Worm (Caenorhabditis elegans) whole organism, late embryonic: ENCODE measurements around the gene T27E4.1.
A peak's percentile ranks its signal among the peaks of the same experiment; 100 is the strongest.

Source experiments
- F13H6.1 ChIP-seq: sonication (generic microtip); optimal IDR thresholded peaks from 2 replicates; lab custom pipeline; 2016; ENCODE audit warnings: missing genetic modification characterization, missing compliant biosample characterization
- K02D7.2 ChIP-seq: sonication (generic microtip); optimal IDR thresholded peaks from 2 replicates; lab custom pipeline; 2017; ENCODE audit warnings: mild to moderate bottlenecking, missing genetic modification characterization, missing compliant biosample characterization
- Y22D7AL.16 ChIP-seq: sonication (generic microtip); optimal IDR thresholded peaks from 2 replicates; lab custom pipeline; 2016; ENCODE audit warnings: missing genetic modification characterization, missing compliant biosample characterization
- ahr-1 ChIP-seq: sonication (generic microtip); optimal IDR thresholded peaks from 2 replicates; lab custom pipeline; 2016; ENCODE audit warnings: missing genetic modification characterization, missing compliant biosample characterization
- ceh-14 ChIP-seq: sonication (generic microtip); optimal IDR thresholded peaks from 2 replicates; lab custom pipeline; 2016; ENCODE audit warnings: missing genotype, missing genetic modification characterization, missing compliant biosample characterization
- ceh-18 ChIP-seq: sonication (generic microtip); optimal IDR thresholded peaks from 2 replicates; lab custom pipeline; 2016; ENCODE audit warnings: missing genetic modification characterization, missing compliant biosample characterization
- ceh-2 ChIP-seq: sonication (generic microtip); optimal IDR thresholded peaks from 2 replicates; lab custom pipeline; 2016; ENCODE audit warnings: missing genotype, missing genetic modification characterization, missing compliant biosample characterization
- ceh-24 ChIP-seq: sonication (generic microtip); optimal IDR thresholded peaks from 2 replicates; lab custom pipeline; 2016; ENCODE audit warnings: mild to moderate bottlenecking, missing genetic modification characterization, missing compliant biosample characterization
- ceh-31 ChIP-seq: sonication (generic microtip); optimal IDR thresholded peaks from 2 replicates; lab custom pipeline; 2016; ENCODE audit warnings: missing genetic modification characterization, missing compliant biosample characterization
- ceh-34 ChIP-seq: sonication (generic microtip); optimal IDR thresholded peaks from 2 replicates; lab custom pipeline; 2016; ENCODE audit warnings: mild to moderate bottlenecking, missing genetic modification characterization, missing compliant biosample characterization
- ceh-48 ChIP-seq: sonication (generic microtip); optimal IDR thresholded peaks from 2 replicates; lab custom pipeline; 2016; ENCODE audit warnings: missing genetic modification characterization, inconsistent platforms, missing compliant biosample characterization
- ceh-6 ChIP-seq: fragments of 200-800 bp; sonication (Bioruptor generic); optimal IDR thresholded peaks from 2 replicates; lab custom pipeline; 2018; ENCODE audit warnings: mild to moderate bottlenecking, missing genetic modification characterization, missing compliant biosample characterization
- che-1 ChIP-seq: sonication (generic microtip); optimal IDR thresholded peaks from 2 replicates; lab custom pipeline; 2016; ENCODE audit warnings: mild to moderate bottlenecking, missing genetic modification characterization, missing compliant biosample characterization
- elt-4 ChIP-seq: sonication (generic microtip); optimal IDR thresholded peaks from 2 replicates; lab custom pipeline; 2016; ENCODE audit warnings: missing genetic modification characterization, missing compliant biosample characterization
- eyg-1 ChIP-seq: sonication (generic microtip); optimal IDR thresholded peaks from 2 replicates; lab custom pipeline; 2016; ENCODE audit warnings: missing genotype, missing genetic modification characterization, missing compliant biosample characterization
- fkh-6 ChIP-seq: sonication (generic microtip); optimal IDR thresholded peaks from 2 replicates; lab custom pipeline; 2016; ENCODE audit warnings: missing genetic modification characterization, missing compliant biosample characterization
- gmeb-2 ChIP-seq: sonication (generic microtip); optimal IDR thresholded peaks from 2 replicates; lab custom pipeline; 2016; ENCODE audit warnings: missing genetic modification characterization, inconsistent platforms, missing compliant biosample characterization
- hlh-30 ChIP-seq: sonication (generic microtip); optimal IDR thresholded peaks from 2 replicates; lab custom pipeline; 2017; ENCODE audit warnings: antibody characterized with exemption, missing genetic modification characterization, missing compliant biosample characterization; ENCODE audit not compliant: insufficient read depth
- hlh-8 ChIP-seq: sonication (generic microtip); optimal IDR thresholded peaks from 2 replicates; lab custom pipeline; 2016; ENCODE audit warnings: missing genotype, missing genetic modification characterization, missing compliant biosample characterization
- lim-6 ChIP-seq: sonication (generic microtip); optimal IDR thresholded peaks from 2 replicates; lab custom pipeline; 2016; ENCODE audit warnings: missing genetic modification characterization, missing compliant biosample characterization
- lin-11 ChIP-seq: fragments of 200-800 bp; sonication (Bioruptor generic); optimal IDR thresholded peaks from 2 replicates; lab custom pipeline; 2018; ENCODE audit warnings: mild to moderate bottlenecking, missing genetic modification characterization, missing compliant biosample characterization
- mec-3 ChIP-seq: sonication (generic microtip); optimal IDR thresholded peaks from 2 replicates; lab custom pipeline; 2016; ENCODE audit warnings: borderline replicate concordance, missing genetic modification characterization, missing compliant biosample characterization
- nhr-11 ChIP-seq: fragments of 150-350 bp; optimal IDR thresholded peaks from 2 replicates; lab custom pipeline; 2014; ENCODE audit warnings: missing biosample characterization, missing genetic modification characterization
- npax-4 ChIP-seq: sonication (generic microtip); optimal IDR thresholded peaks from 2 replicates; lab custom pipeline; 2016; ENCODE audit warnings: missing genetic modification characterization, missing compliant biosample characterization
- odd-2 ChIP-seq: sonication (generic microtip); optimal IDR thresholded peaks from 2 replicates; lab custom pipeline; 2017; ENCODE audit warnings: antibody characterized with exemption, mild to moderate bottlenecking, missing genetic modification characterization, missing compliant biosample characterization
- pag-3 ChIP-seq: sonication (generic microtip); optimal IDR thresholded peaks from 2 replicates; lab custom pipeline; 2016; ENCODE audit warnings: missing compliant biosample characterization, missing genetic modification characterization, borderline replicate concordance
- pat-9 ChIP-seq: fragments of 200-800 bp; sonication (Bioruptor generic); optimal IDR thresholded peaks from 2 replicates; lab custom pipeline; 2018; ENCODE audit warnings: mild to moderate bottlenecking, missing genetic modification characterization, moderate library complexity, missing compliant biosample characterization
- pha-2 ChIP-seq: sonication (generic microtip); optimal IDR thresholded peaks from 2 replicates; lab custom pipeline; 2017; ENCODE audit warnings: mild to moderate bottlenecking, missing genetic modification characterization, missing compliant biosample characterization
- pqm-1 ChIP-seq: sonication (generic microtip); optimal IDR thresholded peaks from 2 replicates; lab custom pipeline; 2016; ENCODE audit warnings: missing genetic modification characterization, missing compliant biosample characterization
- pros-1 ChIP-seq: fragments of 150-350 bp; optimal IDR thresholded peaks from 2 replicates; lab custom pipeline; 2014; ENCODE audit warnings: missing biosample characterization, missing genetic modification reagents, missing genetic modification characterization
- ref-2 ChIP-seq: sonication (generic microtip); optimal IDR thresholded peaks from 2 replicates; lab custom pipeline; 2016; ENCODE audit warnings: missing genetic modification characterization, missing compliant biosample characterization
- rnt-1 ChIP-seq: sonication (generic microtip); optimal IDR thresholded peaks from 2 replicates; lab custom pipeline; 2016; ENCODE audit warnings: missing genetic modification characterization, missing compliant biosample characterization
- tbx-7 ChIP-seq: sonication (generic microtip); optimal IDR thresholded peaks from 2 replicates; lab custom pipeline; 2016; ENCODE audit warnings: missing genotype, missing genetic modification characterization, missing compliant biosample characterization
- unc-3 ChIP-seq, 2 experiments: fragments of 200-800 bp in 1 of 2; sonication (Bioruptor generic) in 1 of 2; sonication (generic microtip) in 1 of 2; conservative IDR thresholded peaks in 1 of 2; optimal IDR thresholded peaks in 1 of 2; 2 replicates each; pipeline versions ENCODE4 v1.3.6 to Lab custom; 2016 to 2022; ENCODE audit warnings: missing compliant biosample characterization in 2 of 2, missing genetic modification characterization in 2 of 2, missing genetic modification reagents in 1 of 2
- unc-42 ChIP-seq: sonication (generic microtip); optimal IDR thresholded peaks from 2 replicates; lab custom pipeline; 2016; ENCODE audit warnings: missing genotype, missing genetic modification characterization, missing compliant biosample characterization
- zip-5 ChIP-seq: sonication (generic microtip); optimal IDR thresholded peaks from 2 replicates; lab custom pipeline; 2016; ENCODE audit warnings: missing genetic modification characterization, missing compliant biosample characterization
- ztf-16 ChIP-seq: sonication (generic microtip); optimal IDR thresholded peaks from 2 replicates; lab custom pipeline; 2017; ENCODE audit warnings: missing genetic modification characterization, missing compliant biosample characterization

T27E4.1 gene

ce11 chrV:9124180-9124579 is 32.0 kb downstream of the T27E4.1 start, which contains the start of gene F21C10.6:
Gene F21C10.6 (plus strand): TSS chrV:9124480.
- TF ChIP-seq pha-2 (tag; lab: Kevin White, UChicago), result no peak
- TF ChIP-seq npax-4 (tag; lab: Kevin White, UChicago), result no peak

- TF ChIP-seq ref-2 (tag; lab: Kevin White, UChicago) (no peak), ahr-1 (tag; lab: Kevin White, UChicago) (no peak), lin-11 (tag; lab: Kevin White, UChicago) (no peak), odd-2 (tag; lab: Kevin White, UChicago) (no peak), ceh-14 (tag; lab: Kevin White, UChicago) (no peak), ztf-16 (tag; lab: Kevin White, UChicago) (no peak), ceh-31 (tag; lab: Kevin White, UChicago) (no peak), ceh-6 (GFP tag; lab: Kevin White, UChicago) (no peak), K02D7.2 (tag; lab: Kevin White, UChicago) (no peak), ceh-24 (tag; lab: Kevin White, UChicago) (no peak), pag-3 (no peak)
Measured at ce11 chrV:9125345-9125744, 33.2 kb downstream of the T27E4.1 start, which contains the start of gene F21C10.5. Gene F21C10.5 (plus strand): TSS chrV:9125645.

ce11 chrV:9126316-9126715 is 34.2 kb downstream of the T27E4.1 start, which contains the start of gene F21C10.4:
Gene F21C10.4 (plus strand): TSS chrV:9126616.
- TF ChIP-seq eyg-1 (tag; lab: Kevin White, UChicago) (no peak), lin-11 (tag; lab: Kevin White, UChicago) (no peak), pqm-1 (tag; lab: Kevin White, UChicago) (no peak), pat-9 (tag; lab: Kevin White, UChicago) (no peak)
- TF ChIP-seq, all 69 proteins: peak for 0

- TF ChIP-seq gmeb-2 (tag; lab: Kevin White, UChicago) (no peak), ceh-2 (no peak), ceh-18 (tag; lab: Kevin White, UChicago) (no peak), elt-4 (tag; lab: Kevin White, UChicago) (no peak), nhr-11 (no peak), Y22D7AL.16 (tag; lab: Kevin White, UChicago) (no peak), npax-4 (tag; lab: Kevin White, UChicago) (no peak), hlh-8 (no peak), eyg-1 (tag; lab: Kevin White, UChicago) (no peak), tbx-7 (no peak), ahr-1 (tag; lab: Kevin White, UChicago) (no peak), che-1 (tag; lab: Kevin White, UChicago) (no peak), mec-3 (tag; lab: Kevin White, UChicago) (no peak), ceh-6 (GFP tag; lab: Kevin White, UChicago) (no peak), unc-3 (GFP tag; conservative IDR thresholded peaks at IDR 0.05; lab: Robert Waterston, UW) (no peak), unc-3 (tag; optimal IDR thresholded peaks at IDR 0.05; lab: Kevin White, UChicago) (no peak)
- TF ChIP-seq, all 69 proteins: peak for 0
Measured at ce11 chrV:9127773-9128172, 35.6 kb downstream of the T27E4.1 start, which contains the start of gene F21C10.3. Gene F21C10.3 (plus strand): TSS chrV:9128073.

ce11 chrV:9128562-9128961 is 36.4 kb downstream of the T27E4.1 start:
- no peak for TF ChIP-seq lim-6 (tag; lab: Kevin White, UChicago)
- peak; percentile 40 for TF ChIP-seq unc-42 (tag; lab: Kevin White, UChicago)
- TF ChIP-seq rnt-1, result no peak
- TF ChIP-seq ceh-48, result no peak
- TF ChIP-seq ceh-34, result no peak
- TF ChIP-seq ahr-1 (tag; lab: Kevin White, UChicago), result no peak
- peak; percentile 27 for TF ChIP-seq hlh-30
- TF ChIP-seq F13H6.1 (tag; lab: Kevin White, UChicago), result no peak
- TF ChIP-seq zip-5 (tag; lab: Kevin White, UChicago), result no peak
- TF ChIP-seq gmeb-2 (tag; lab: Kevin White, UChicago), result no peak
- no peak for TF ChIP-seq pros-1
- TF ChIP-seq pha-2 (tag; lab: Kevin White, UChicago), result no peak
- TF ChIP-seq fkh-6, result no peak
